Worm (Caenorhabditis elegans) whole organism, L1 larva: ENCODE measurements around the gene M02D8.5.

Source experiments
- C16A3.4 ChIP-seq: fragments of 150-350 bp; optimal IDR thresholded peaks from 2 replicates; lab custom pipeline; 2014; ENCODE audit warnings: missing biosample characterization, missing genetic modification characterization
- F16B12.6 ChIP-seq: fragments of 150-350 bp; optimal IDR thresholded peaks from 2 replicates; lab custom pipeline; 2014; ENCODE audit warnings: missing biosample characterization, missing genetic modification characterization
- aha-1 ChIP-seq: fragments of 150-350 bp; optimal IDR thresholded peaks from 2 replicates; lab custom pipeline; 2014; ENCODE audit warnings: missing biosample characterization, missing genetic modification characterization
- aly-2 ChIP-seq: fragments of 150-350 bp; optimal IDR thresholded peaks from 2 replicates; lab custom pipeline; 2014; ENCODE audit warnings: missing biosample characterization, missing genetic modification characterization
- blmp-1 ChIP-seq: fragments of 150-350 bp; optimal IDR thresholded peaks from 2 replicates; lab custom pipeline; 2014; ENCODE audit warnings: missing biosample characterization, missing genetic modification characterization
- ceh-63 ChIP-seq: fragments of 200-800 bp; sonication (Bioruptor generic); optimal IDR thresholded peaks from 2 replicates; lab custom pipeline; 2018; ENCODE audit warnings: mild to moderate bottlenecking, missing genetic modification characterization, missing compliant biosample characterization
- ceh-8 ChIP-seq: fragments of 200-800 bp; sonication (Bioruptor generic); optimal IDR thresholded peaks from 2 replicates; lab custom pipeline; 2018; ENCODE audit warnings: mild to moderate bottlenecking, missing genetic modification characterization, moderate library complexity, missing compliant biosample characterization
- ceh-82 ChIP-seq, 3 experiments: fragments of 150-350 bp in 1 of 3; sonication (generic microtip) in 2 of 3; optimal IDR thresholded peaks; 2 replicates each; lab custom pipeline; 2014 to 2017; ENCODE audit warnings: missing biosample characterization in 3 of 3, missing genetic modification characterization in 3 of 3
- ces-1 ChIP-seq: fragments of 150-350 bp; optimal IDR thresholded peaks from 2 replicates; lab custom pipeline; 2014; ENCODE audit warnings: missing biosample characterization, missing genetic modification reagents, missing genetic modification characterization
- dsc-1 ChIP-seq: sonication (generic microtip); optimal IDR thresholded peaks from 2 replicates; lab custom pipeline; 2016; ENCODE audit warnings: mild to moderate bottlenecking, missing genetic modification characterization, missing compliant biosample characterization
- efl-1 ChIP-seq, 4 experiments: fragments of 150-350 bp; optimal IDR thresholded peaks in 3 of 4; peaks in 1 of 4; 1 replicate in 1 of 4; 2 replicates in 3 of 4; lab custom pipeline; 2014; ENCODE audit warnings: missing biosample characterization in 2 of 4, missing genetic modification characterization in 2 of 4, missing genetic modification reagents in 2 of 4
- efl-3 ChIP-seq: fragments of 200-800 bp; sonication (Bioruptor generic); optimal IDR thresholded peaks from 2 replicates; lab custom pipeline; 2018; ENCODE audit warnings: mild to moderate bottlenecking, missing genetic modification characterization, missing compliant biosample characterization
- egl-13 ChIP-seq: sonication (generic microtip); optimal IDR thresholded peaks from 2 replicates; lab custom pipeline; 2016; ENCODE audit warnings: missing genotype, missing genetic modification reagents, missing genetic modification characterization, missing compliant biosample characterization
- egl-27 ChIP-seq, 2 experiments: fragments of 150-350 bp in 1 of 2; sonication (generic microtip); optimal IDR thresholded peaks; 3 replicates each; lab custom pipeline; 2017 to 2018; ENCODE audit warnings: missing biosample characterization in 2 of 2, missing genetic modification characterization in 2 of 2, missing genetic modification reagents in 2 of 2
- elt-2 ChIP-seq: sonication (generic microtip); optimal IDR thresholded peaks from 2 replicates; lab custom pipeline; 2016; ENCODE audit warnings: missing genetic modification characterization, mild to moderate bottlenecking, inconsistent platforms, missing compliant biosample characterization, missing genetic modification reagents
- elt-3 ChIP-seq, 6 experiments: fragments of 150-350 bp in 1 of 6; sonication (generic microtip); optimal IDR thresholded peaks; 2 replicates each; lab custom pipeline; 2017 to 2018; ENCODE audit warnings: missing biosample characterization in 6 of 6, missing genetic modification characterization in 6 of 6, inconsistent platforms in 1 of 6
- ets-5 ChIP-seq: fragments of 200-800 bp; sonication (Bioruptor generic); IDR thresholded peaks from 2 replicates; pipeline ENCODE4 v1.3.6; 2022; ENCODE audit warnings: missing genetic modification characterization, missing compliant biosample characterization
- fkh-10 ChIP-seq: sonication (generic microtip); optimal IDR thresholded peaks from 2 replicates; lab custom pipeline; 2017; ENCODE audit warnings: missing biosample characterization, missing genetic modification reagents, missing genetic modification characterization
- fkh-4 ChIP-seq: sonication (generic microtip); optimal IDR thresholded peaks from 2 replicates; lab custom pipeline; 2016; ENCODE audit warnings: missing compliant biosample characterization, missing genetic modification characterization, borderline replicate concordance
- hpl-2 ChIP-seq: fragments of 150-350 bp; optimal IDR thresholded peaks from 2 replicates; lab custom pipeline; 2014; ENCODE audit warnings: missing biosample characterization, missing genetic modification reagents, missing genetic modification characterization
- lin-13 ChIP-seq: fragments of 150-350 bp; optimal IDR thresholded peaks from 2 replicates; lab custom pipeline; 2014; ENCODE audit warnings: missing biosample characterization, missing genetic modification reagents, missing genetic modification characterization
- lin-14 ChIP-seq: fragments of 200-800 bp; sonication (Bioruptor generic); optimal IDR thresholded peaks from 2 replicates; lab custom pipeline; 2018; ENCODE audit warnings: mild to moderate bottlenecking, missing genetic modification characterization, moderate library complexity, missing compliant biosample characterization
- mab-9 ChIP-seq: fragments of 200-800 bp; sonication (Bioruptor generic); IDR thresholded peaks from 2 replicates; pipeline ENCODE4 v1.3.6; 2022; ENCODE audit warnings: missing genetic modification reagents, missing genetic modification characterization, missing compliant biosample characterization
- mef-2 ChIP-seq: fragments of 150-350 bp; optimal IDR thresholded peaks from 2 replicates; lab custom pipeline; 2014; ENCODE audit warnings: missing biosample characterization, missing genetic modification characterization
- nhr-11 ChIP-seq: fragments of 150-350 bp; optimal IDR thresholded peaks from 2 replicates; lab custom pipeline; 2014; ENCODE audit warnings: missing biosample characterization, missing genetic modification characterization
- nhr-12 ChIP-seq: sonication (generic microtip); optimal IDR thresholded peaks from 2 replicates; lab custom pipeline; 2017; ENCODE audit warnings: missing biosample characterization, missing genetic modification characterization
- nhr-20 ChIP-seq: sonication (generic microtip); optimal IDR thresholded peaks from 2 replicates; lab custom pipeline; 2016; ENCODE audit warnings: mild to moderate bottlenecking, missing genetic modification characterization, missing compliant biosample characterization
- nhr-28 ChIP-seq: fragments of 150-350 bp; optimal IDR thresholded peaks from 2 replicates; lab custom pipeline; 2014; ENCODE audit warnings: missing biosample characterization, missing genetic modification characterization
- nhr-47 ChIP-seq: sonication (generic microtip); optimal IDR thresholded peaks from 2 replicates; lab custom pipeline; 2016; ENCODE audit warnings: mild to moderate bottlenecking, missing genetic modification characterization, moderate library complexity, missing compliant biosample characterization
- nhr-71 ChIP-seq: sonication (generic microtip); optimal IDR thresholded peaks from 2 replicates; lab custom pipeline; 2016; ENCODE audit warnings: mild to moderate bottlenecking, missing genetic modification characterization, moderate library complexity, missing compliant biosample characterization
- nhr-76 ChIP-seq: sonication (generic microtip); optimal IDR thresholded peaks from 2 replicates; lab custom pipeline; 2017; ENCODE audit warnings: missing biosample characterization, missing genetic modification characterization
- nhr-77 ChIP-seq: fragments of 150-350 bp; optimal IDR thresholded peaks from 2 replicates; lab custom pipeline; 2014; ENCODE audit warnings: missing biosample characterization, missing genetic modification characterization
- nhr-84 ChIP-seq: sonication (generic microtip); optimal IDR thresholded peaks from 2 replicates; lab custom pipeline; 2017; ENCODE audit warnings: missing biosample characterization, missing genetic modification characterization
- pag-3 ChIP-seq: sonication (generic microtip); optimal IDR thresholded peaks from 2 replicates; lab custom pipeline; 2017; ENCODE audit warnings: missing genetic modification characterization, mild to moderate bottlenecking, missing compliant biosample characterization, antibody characterized with exemption, borderline replicate concordance; ENCODE audit not compliant: insufficient read depth
- rnt-1 ChIP-seq: sonication (generic microtip); optimal IDR thresholded peaks from 2 replicates; lab custom pipeline; 2016; ENCODE audit warnings: mild to moderate bottlenecking, missing genetic modification characterization, moderate library complexity, missing compliant biosample characterization
- snu-23 ChIP-seq: sonication (generic microtip); optimal IDR thresholded peaks from 2 replicates; lab custom pipeline; 2016; ENCODE audit warnings: missing genetic modification characterization, missing compliant biosample characterization
- sox-4 ChIP-seq: sonication (generic microtip); optimal IDR thresholded peaks from 2 replicates; lab custom pipeline; 2016; ENCODE audit warnings: missing genetic modification characterization, missing compliant biosample characterization
- sup-37 ChIP-seq: fragments of 200-800 bp; sonication (Bioruptor generic); optimal IDR thresholded peaks from 2 replicates; lab custom pipeline; 2018; ENCODE audit warnings: mild to moderate bottlenecking, missing genetic modification characterization, missing compliant biosample characterization
- swsn-7 ChIP-seq: sonication (generic microtip); optimal IDR thresholded peaks from 2 replicates; lab custom pipeline; 2016; ENCODE audit warnings: missing genetic modification characterization, missing compliant biosample characterization
- tbx-2 ChIP-seq: sonication (generic microtip); optimal IDR thresholded peaks from 2 replicates; lab custom pipeline; 2016; ENCODE audit warnings: missing genetic modification characterization, missing compliant biosample characterization
- tlp-1 ChIP-seq: fragments of 150-350 bp; optimal IDR thresholded peaks from 2 replicates; lab custom pipeline; 2014; ENCODE audit warnings: missing biosample characterization, missing genetic modification characterization
- unc-130 ChIP-seq: fragments of 150-350 bp; optimal IDR thresholded peaks from 2 replicates; lab custom pipeline; 2017; ENCODE audit warnings: missing biosample characterization, missing genetic modification characterization, inconsistent platforms
- unc-62 ChIP-seq: fragments of 150-350 bp; optimal IDR thresholded peaks from 2 replicates; lab custom pipeline; 2014; ENCODE audit warnings: missing biosample characterization, missing genetic modification reagents, missing genetic modification characterization
- unc-98 ChIP-seq: fragments of 200-800 bp; sonication (Bioruptor generic); IDR thresholded peaks from 2 replicates; pipeline ENCODE4 v1.3.6; 2022; ENCODE audit warnings: missing genetic modification characterization, missing compliant biosample characterization
- zip-4 ChIP-seq: fragments of 200-800 bp; sonication (Bioruptor generic); optimal IDR thresholded peaks from 2 replicates; lab custom pipeline; 2018; ENCODE audit warnings: mild to moderate bottlenecking, missing genetic modification characterization, moderate library complexity, missing compliant biosample characterization
- ztf-4 ChIP-seq: fragments of 150-350 bp; optimal IDR thresholded peaks from 2 replicates; lab custom pipeline; 2014; ENCODE audit warnings: missing biosample characterization, missing genetic modification characterization

The M02D8.5 gene

ce11 chrX:8764044-8764443 is 2.6 kb upstream of the M02D8.5 start (continued):
- no peak for TF ChIP-seq nhr-76 (tag; lab: Kevin White, UChicago)
- TF ChIP-seq snu-23 (GFP tag; lab: Kevin White, UChicago): peak; percentile 3
- TF ChIP-seq dsc-1: no peak
- TF ChIP-seq nhr-12 (tag; lab: Kevin White, UChicago): no peak
- no peak for TF ChIP-seq nhr-47 (tag; lab: Kevin White, UChicago)
- TF ChIP-seq F16B12.6 (tag; lab: Kevin White, UChicago): no peak
- TF ChIP-seq elt-2 (tag; lab: Kevin White, UChicago): no peak
- TF ChIP-seq sup-37: no peak
- TF ChIP-seq ceh-8 (GFP tag; lab: Kevin White, UChicago): no peak
- no peak for TF ChIP-seq nhr-77 (tag; lab: Kevin White, UChicago)
- TF ChIP-seq nhr-71 (tag; lab: Kevin White, UChicago): peak; percentile 86

- TF ChIP-seq elt-2 (tag; lab: Kevin White, UChicago) (no peak), lin-13 (GFP tag; lab: Kevin White, UChicago) (no peak), unc-98 (GFP tag; lab: Robert Waterston, UW) (no peak), aly-2 (no peak), swsn-7 (tag; lab: Kevin White, UChicago) (no peak), ets-5 (GFP tag; lab: Robert Waterston, UW) (no peak), aha-1 (tag; lab: Kevin White, UChicago) (no peak), nhr-11 (tag; lab: Kevin White, UChicago) (no peak), mef-2 (no peak), fkh-4 (no peak), nhr-28 (tag; lab: Kevin White, UChicago) (no peak)
- TF ChIP-seq, all 84 proteins: peak for 0
Observed at ce11 chrX:8763607-8764006, 2.2 kb upstream of the M02D8.5 start, which contains the start of gene zig-12. Gene zig-12 (plus strand): TSS chrX:8763907.

ce11 chrX:8762927-8763326 is 1.5 kb upstream of the M02D8.5 start:
- TF ChIP-seq ceh-63 (no peak), ceh-82 (tag; optimal IDR thresholded peaks at IDR 0.05; lab: Kevin White, UChicago) (no peak), lin-14 (peak; percentile 62), nhr-20 (tag; lab: Kevin White, UChicago) (no peak), pag-3 (tag; lab: Kevin White, UChicago) (peak; percentile 20), ces-1 (no peak), sox-4 (tag; lab: Kevin White, UChicago) (no peak), nhr-84 (tag; lab: Kevin White, UChicago) (no peak), unc-62 (GFP tag; lab: Kevin White, UChicago) (no peak), efl-1 (optimal IDR thresholded peaks at IDR 0.05; lab: Kevin White, UChicago) (no peak), efl-1 (GFP tag; optimal IDR thresholded peaks at IDR 0.05 in 1 of 2; lab: Kevin White, UChicago) (no peak), zip-4 (GFP tag; lab: Kevin White, UChicago) (no peak), mab-9 (GFP tag; lab: Robert Waterston, UW) (no peak), snu-23 (GFP tag; lab: Kevin White, UChicago) (peak; percentile 7), tbx-2 (no peak), tlp-1 (tag; lab: Kevin White, UChicago) (no peak), ztf-4 (tag; lab: Kevin White, UChicago) (no peak), nhr-11 (tag; lab: Kevin White, UChicago) (no peak), elt-3 (tag; optimal IDR thresholded peaks at IDR 0.05; lab: Kevin White, UChicago) (no peak), nhr-71 (tag; lab: Kevin White, UChicago) (peak; percentile 44), rnt-1 (tag; lab: Kevin White, UChicago) (peak; percentile 44), C16A3.4 (no peak), nhr-76 (tag; lab: Kevin White, UChicago) (no peak), fkh-10 (GFP tag; lab: Kevin White, UChicago) (no peak), hpl-2 (GFP tag; lab: Kevin White, UChicago) (no peak), unc-130 (tag; lab: Kevin White, UChicago) (no peak), blmp-1 (no peak), egl-27 (tag; optimal IDR thresholded peaks at IDR 0.05; lab: Kevin White, UChicago) (no peak), efl-3 (GFP tag; lab: Kevin White, UChicago) (no peak), aly-2 (no peak), egl-13 (tag; lab: Kevin White, UChicago) (no peak), nhr-77 (tag; lab: Kevin White, UChicago) (no peak)
